Fruit fly (Drosophila melanogaster) whole organism, embryonic: Measurements from ENCODE around the gene CG34288.

ENCODE experiments used
- Ada2b ChIP-seq: fragments of 200-800 bp; sonication (Bioruptor generic); IDR thresholded peaks from 2 replicates; pipeline ENCODE4 v1.3.6; 2022; ENCODE audit warnings: missing biosample characterization, missing genetic modification characterization
- CG10462 ChIP-seq: fragments of 200-800 bp; sonication (Bioruptor generic); optimal IDR thresholded peaks from 2 replicates; lab custom pipeline; 2016; ENCODE audit warnings: missing biosample characterization, missing genetic modification characterization
- CG10979 ChIP-seq: fragments of 200-800 bp; sonication (Bioruptor generic); optimal IDR thresholded peaks from 2 replicates; lab custom pipeline; 2018; ENCODE audit warnings: missing biosample characterization, mild to moderate bottlenecking, missing genetic modification characterization, moderate library complexity
- CG12236 ChIP-seq: fragments of 200-800 bp; sonication (Bioruptor generic); optimal IDR thresholded peaks from 2 replicates; lab custom pipeline; 2016; ENCODE audit warnings: missing biosample characterization, missing genetic modification characterization
- CG12744 ChIP-seq: fragments of 200-800 bp; sonication (Bioruptor generic); optimal IDR thresholded peaks from 2 replicates; lab custom pipeline; 2016; ENCODE audit warnings: missing biosample characterization, missing genetic modification characterization
- CG1529 ChIP-seq: fragments of 200-800 bp; sonication (Bioruptor generic); optimal IDR thresholded peaks from 3 replicates; lab custom pipeline; 2018; ENCODE audit warnings: missing biosample characterization, missing genetic modification characterization
- CG15514 ChIP-seq: fragments of 200-800 bp; sonication (Bioruptor generic); optimal IDR thresholded peaks from 3 replicates; lab custom pipeline; 2017; ENCODE audit warnings: missing biosample characterization, missing genetic modification characterization, mild to moderate bottlenecking, moderate library complexity, missing genetic modification reagents
- CG15601 ChIP-seq: fragments of 200-800 bp; sonication (Bioruptor generic); optimal IDR thresholded peaks from 3 replicates; lab custom pipeline; 2019; ENCODE audit warnings: missing biosample characterization, mild to moderate bottlenecking, missing genetic modification characterization, moderate library complexity
- CG17359 ChIP-seq: fragments of 200-800 bp; sonication (Bioruptor generic); optimal IDR thresholded peaks from 3 replicates; lab custom pipeline; 2018; ENCODE audit warnings: missing biosample characterization, mild to moderate bottlenecking, missing genetic modification characterization, moderate library complexity
- CG1792 ChIP-seq: fragments of 200-800 bp; sonication (Bioruptor generic); optimal IDR thresholded peaks from 2 replicates; lab custom pipeline; 2016; ENCODE audit warnings: missing biosample characterization, missing genetic modification characterization
- CG18011 ChIP-seq: fragments of 200-800 bp; sonication (Bioruptor generic); optimal IDR thresholded peaks from 2 replicates; lab custom pipeline; 2017; ENCODE audit warnings: missing biosample characterization, missing genetic modification characterization, mild to moderate bottlenecking, moderate library complexity, missing genotype
- CG18619 ChIP-seq: fragments of 200-800 bp; sonication (Bioruptor generic); optimal IDR thresholded peaks from 3 replicates; lab custom pipeline; 2017; ENCODE audit warnings: missing biosample characterization, mild to moderate bottlenecking, missing genetic modification characterization
- CG2202 ChIP-seq: fragments of 200-800 bp; sonication (Bioruptor generic); optimal IDR thresholded peaks from 2 replicates; lab custom pipeline; 2018; ENCODE audit warnings: missing biosample characterization, mild to moderate bottlenecking, missing genetic modification characterization
- CG30020 ChIP-seq: fragments of 200-800 bp; optimal IDR thresholded peaks from 2 replicates; lab custom pipeline; 2019; ENCODE audit warnings: missing biosample characterization, mild to moderate bottlenecking, missing genetic modification characterization, moderate library complexity
- CG3407 ChIP-seq: fragments of 200-800 bp; sonication (Bioruptor generic); optimal IDR thresholded peaks from 2 replicates; lab custom pipeline; 2018; ENCODE audit warnings: missing biosample characterization, mild to moderate bottlenecking, missing genetic modification characterization
- CG3995 ChIP-seq: fragments of 200-800 bp; sonication (Bioruptor generic); optimal IDR thresholded peaks from 3 replicates; lab custom pipeline; 2016; ENCODE audit warnings: missing biosample characterization, missing genetic modification characterization
- CG6683 ChIP-seq: fragments of 200-800 bp; sonication (Bioruptor generic); optimal IDR thresholded peaks from 2 replicates; lab custom pipeline; 2017; ENCODE audit warnings: missing biosample characterization, mild to moderate bottlenecking, missing genetic modification characterization, missing genetic modification reagents
- CG7745 ChIP-seq: fragments of 200-800 bp; sonication (Bioruptor generic); optimal IDR thresholded peaks from 2 replicates; lab custom pipeline; 2018; ENCODE audit warnings: missing biosample characterization, mild to moderate bottlenecking, missing genetic modification characterization, moderate library complexity
- Dref ChIP-seq: fragments of 200-800 bp; sonication (Bioruptor generic); IDR thresholded peaks from 2 replicates; pipeline ENCODE4 v1.3.6; 2022; ENCODE audit warnings: missing biosample characterization, missing genetic modification characterization
- E2f2 ChIP-seq: fragments of 200-800 bp; sonication (Bioruptor generic); IDR thresholded peaks from 2 replicates; pipeline ENCODE4 v1.3.6; 2022; ENCODE audit warnings: missing biosample characterization, missing genetic modification characterization
- HLH4C ChIP-seq: fragments of 200-800 bp; sonication (Bioruptor generic); IDR thresholded peaks from 3 replicates; pipeline ENCODE4 v1.3.6; 2022; ENCODE audit warnings: missing biosample characterization, missing genetic modification characterization; ENCODE audit not compliant: partially characterized antibody
- Jarid2 ChIP-seq: fragments of 200-800 bp; sonication (Bioruptor generic); optimal IDR thresholded peaks from 3 replicates; lab custom pipeline; 2017; ENCODE audit warnings: mild to moderate bottlenecking, missing biosample characterization, missing genetic modification reagents, missing genetic modification characterization
- Meics ChIP-seq: fragments of 200-800 bp; sonication (Bioruptor generic); optimal IDR thresholded peaks from 2 replicates; lab custom pipeline; 2017; ENCODE audit warnings: missing biosample characterization, mild to moderate bottlenecking, missing genetic modification characterization
- PHDP ChIP-seq: fragments of 200-800 bp; sonication (Bioruptor generic); optimal IDR thresholded peaks from 3 replicates; lab custom pipeline; 2018; ENCODE audit warnings: missing biosample characterization, mild to moderate bottlenecking, missing genetic modification characterization, moderate library complexity
- Sin3A ChIP-seq: fragments of >200 bp; optimal IDR thresholded peaks from 2 replicates; lab custom pipeline; 2018
- Xbp1 ChIP-seq: fragments of 200-800 bp; sonication (Bioruptor generic); optimal IDR thresholded peaks from 3 replicates; lab custom pipeline; 2016; ENCODE audit warnings: missing biosample characterization, mild to moderate bottlenecking, missing genetic modification characterization
- ac ChIP-seq: fragments of 200-800 bp; sonication (Bioruptor generic); optimal IDR thresholded peaks from 3 replicates; lab custom pipeline; 2017; ENCODE audit warnings: missing biosample characterization, mild to moderate bottlenecking, missing genetic modification characterization
- al ChIP-seq: fragments of 200-800 bp; sonication (Bioruptor generic); IDR thresholded peaks from 2 replicates; pipeline ENCODE4 v1.3.6; 2022; ENCODE audit warnings: missing biosample characterization, missing genetic modification characterization
- bbx ChIP-seq: fragments of 200-800 bp; sonication (Bioruptor generic); IDR thresholded peaks from 2 replicates; pipeline ENCODE4 v1.3.6; 2022; ENCODE audit warnings: missing biosample characterization, missing genetic modification characterization; ENCODE audit not compliant: partially characterized antibody
- cwo ChIP-seq: fragments of 200-800 bp; sonication (Bioruptor generic); optimal IDR thresholded peaks from 3 replicates; lab custom pipeline; 2017; ENCODE audit warnings: missing biosample characterization, missing genetic modification characterization, mild to moderate bottlenecking, moderate library complexity, missing genetic modification reagents
- dati ChIP-seq: fragments of 200-800 bp; sonication (Bioruptor generic); IDR thresholded peaks from 2 replicates; pipeline ENCODE4 v1.3.6; 2022; ENCODE audit warnings: missing biosample characterization, missing genetic modification characterization
- dimm ChIP-seq: fragments of 200-800 bp; sonication (Bioruptor generic); IDR thresholded peaks from 2 replicates; pipeline ENCODE4 v1.3.6; 2022; ENCODE audit warnings: missing biosample characterization, missing genetic modification characterization
- disco-r ChIP-seq: fragments of 200-800 bp; sonication (Bioruptor generic); optimal IDR thresholded peaks from 2 replicates; lab custom pipeline; 2016; ENCODE audit warnings: missing biosample characterization, missing genetic modification characterization
- gcm ChIP-seq: fragments of 200-800 bp; sonication (Bioruptor generic); optimal IDR thresholded peaks from 2 replicates; lab custom pipeline; 2019; ENCODE audit warnings: missing biosample characterization, mild to moderate bottlenecking, missing genetic modification characterization, moderate library complexity
- gcm2 ChIP-seq: fragments of 200-800 bp; sonication (Bioruptor generic); optimal IDR thresholded peaks from 2 replicates; lab custom pipeline; 2016; ENCODE audit warnings: missing biosample characterization, missing genetic modification characterization
- gro ChIP-seq: fragments of 200-800 bp; sonication (Bioruptor generic); optimal IDR thresholded peaks from 2 replicates; lab custom pipeline; 2016; ENCODE audit warnings: missing biosample characterization, missing genetic modification characterization
- hb ChIP-seq: fragments of 200-800 bp; sonication (Bioruptor generic); IDR thresholded peaks from 3 replicates; pipeline ENCODE4 v1.3.6; 2022; ENCODE audit warnings: missing biosample characterization, missing genetic modification characterization; ENCODE audit not compliant: partially characterized antibody
- hth ChIP-seq: fragments of >200 bp; optimal IDR thresholded peaks from 2 replicates; lab custom pipeline; 2017; ENCODE audit warnings: inconsistent platforms
- ind ChIP-seq: fragments of 200-800 bp; sonication (Bioruptor generic); optimal IDR thresholded peaks from 3 replicates; lab custom pipeline; 2016; ENCODE audit warnings: missing biosample characterization, missing genetic modification characterization
- jigr1 ChIP-seq: fragments of 200-800 bp; sonication (Bioruptor generic); IDR thresholded peaks from 3 replicates; pipeline ENCODE4 v1.3.6; 2022; ENCODE audit warnings: missing biosample characterization, missing genetic modification characterization
- jing ChIP-seq: fragments of 200-800 bp; sonication (Bioruptor generic); optimal IDR thresholded peaks from 2 replicates; lab custom pipeline; 2018; ENCODE audit warnings: missing biosample characterization, mild to moderate bottlenecking, missing genetic modification characterization
- lilli ChIP-seq: fragments of 200-800 bp; sonication (Bioruptor generic); optimal IDR thresholded peaks from 3 replicates; lab custom pipeline; 2016; ENCODE audit warnings: missing biosample characterization, missing genetic modification characterization
- mam ChIP-seq: fragments of 200-800 bp; sonication (Bioruptor generic); optimal IDR thresholded peaks from 3 replicates; lab custom pipeline; 2016; ENCODE audit warnings: missing biosample characterization, missing genetic modification characterization
- pb ChIP-seq: fragments of 200-800 bp; sonication (Bioruptor generic); optimal IDR thresholded peaks from 3 replicates; lab custom pipeline; 2016; ENCODE audit warnings: missing biosample characterization, missing genetic modification characterization
- row ChIP-seq: fragments of 200-800 bp; sonication (Bioruptor generic); IDR thresholded peaks from 3 replicates; pipeline ENCODE4 v1.3.6; 2022; ENCODE audit warnings: missing biosample characterization, missing genetic modification characterization
- sens ChIP-seq: fragments of 200-800 bp; sonication (Bioruptor generic); peaks from one replicate; lab custom pipeline; 2016; ENCODE audit warnings: missing biosample characterization, missing genetic modification characterization
- sisA ChIP-seq: fragments of 200-800 bp; sonication (Bioruptor generic); IDR thresholded peaks from 2 replicates; pipeline ENCODE4 v1.3.6; 2022; ENCODE audit warnings: missing biosample characterization, missing genetic modification characterization
- slou ChIP-seq: fragments of 200-800 bp; sonication (Bioruptor generic); optimal IDR thresholded peaks from 3 replicates; lab custom pipeline; 2016; ENCODE audit warnings: missing biosample characterization, missing genetic modification characterization
- so ChIP-seq: fragments of 200-800 bp; sonication (Bioruptor generic); IDR thresholded peaks from 3 replicates; pipeline ENCODE4 v1.3.6; 2022; ENCODE audit warnings: missing biosample characterization, missing genetic modification characterization
- tna ChIP-seq: fragments of 200-800 bp; sonication (Bioruptor generic); IDR thresholded peaks from 2 replicates; pipeline ENCODE4 v1.3.6; 2022; ENCODE audit warnings: missing biosample characterization, missing genetic modification characterization; ENCODE audit not compliant: partially characterized antibody
- wdn ChIP-seq: fragments of 200-800 bp; sonication (Bioruptor generic); IDR thresholded peaks from 2 replicates; pipeline ENCODE4 v1.3.6; 2022; ENCODE audit warnings: missing biosample characterization, missing genetic modification characterization
- yki ChIP-seq: fragments of >200 bp; optimal IDR thresholded peaks from 3 replicates; lab custom pipeline; 2018
- zen2 ChIP-seq: fragments of 200-800 bp; sonication (Bioruptor generic); IDR thresholded peaks from 3 replicates; pipeline ENCODE4 v1.3.6; 2022; ENCODE audit warnings: missing biosample characterization, missing genetic modification characterization; ENCODE audit not compliant: partially characterized antibody

Gene CG34288

DNA sequence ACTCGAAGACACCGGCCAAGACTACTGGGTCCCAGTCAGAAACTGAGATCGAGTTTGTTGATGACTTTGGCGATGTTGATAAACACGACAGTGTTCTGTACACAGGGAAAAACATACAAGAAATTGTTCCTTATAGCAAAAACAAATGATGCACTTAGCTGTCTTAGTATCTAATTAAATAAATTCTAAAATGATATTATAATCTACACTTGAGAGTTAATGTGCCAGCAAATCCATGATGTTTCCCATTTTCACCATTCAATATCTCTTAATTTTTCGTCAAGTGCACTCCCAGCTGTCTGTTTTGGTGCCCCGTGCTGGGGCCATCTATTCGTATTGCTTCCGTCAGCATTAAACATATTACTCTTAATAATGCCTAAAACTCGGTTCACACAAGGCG is 46.8 kb downstream of the CG34288 start (continued):
- TF ChIP-seq Sin3A (lab: Kevin White, UChicago) (no peak), jigr1 (GFP tag; lab: Robert Waterston, UW) (no peak), al (GFP tag; lab: Robert Waterston, UW) (peak; percentile 28; the same call in 1 of the 2 replicates), jing (GFP tag; lab: Kevin White, UChicago) (no peak), dimm (no peak), slou (GFP tag; lab: Kevin White, UChicago) (no peak), tna (GFP tag; lab: Robert Waterston, UW) (no peak), CG30020 (no peak), CG12236 (GFP tag; lab: Kevin White, UChicago) (no peak), CG10462 (GFP tag; lab: Kevin White, UChicago) (no peak), sisA (GFP tag; lab: Robert Waterston, UW) (no peak), CG2202 (tag; lab: Kevin White, UChicago) (no peak), CG15601 (no peak), CG10979 (tag; lab: Kevin White, UChicago) (peak; percentile 42), lilli (peak; percentile 39), mam (no peak), CG17359 (tag; lab: Kevin White, UChicago) (no peak), Jarid2 (GFP tag; lab: Kevin White, UChicago) (no peak), CG6683 (no peak), hth (lab: Kevin White, UChicago) (no peak), yki (lab: Kevin White, UChicago) (no peak), CG15514 (GFP tag; lab: Kevin White, UChicago) (peak; percentile 18), Ada2b (GFP tag; lab: Robert Waterston, UW) (peak; percentile 40; the same call in 1 of the 2 replicates), ac (no peak), disco-r (no peak), CG7745 (no peak), bbx (no peak), zen2 (GFP tag; lab: Robert Waterston, UW) (no peak), gro (GFP tag; lab: Kevin White, UChicago) (no peak), CG18011 (GFP tag; lab: Kevin White, UChicago) (no peak), wdn (GFP tag; lab: Robert Waterston, UW) (no peak), CG3407 (GFP tag; lab: Kevin White, UChicago) (no peak), gcm2 (GFP tag; lab: Kevin White, UChicago) (no peak), HLH4C (GFP tag; lab: Robert Waterston, UW) (no peak), so (GFP tag; lab: Robert Waterston, UW) (no peak), CG3995 (GFP tag; lab: Kevin White, UChicago) (no peak), row (GFP tag; lab: Robert Waterston, UW) (peak; percentile 61; the same call in 2 of the 3 replicates), CG18619 (GFP tag; lab: Kevin White, UChicago) (no peak), E2f2 (GFP tag; lab: Robert Waterston, UW) (no peak), gcm (GFP tag; lab: Kevin White, UChicago) (no peak), sens (peak; percentile 65), hb (GFP tag; lab: Robert Waterston, UW) (no peak), CG12744 (no peak), Dref (no peak), Meics (peak; percentile 41), cwo (GFP tag; lab: Kevin White, UChicago) (peak; percentile 25), CG1529 (GFP tag; lab: Kevin White, UChicago) (no peak), pb (no peak), ind (GFP tag; lab: Kevin White, UChicago) (peak; percentile 25), PHDP (tag; lab: Kevin White, UChicago) (no peak), Xbp1 (GFP tag; lab: Kevin White, UChicago) (peak; percentile 11), CG1792 (GFP tag; lab: Kevin White, UChicago) (no peak), dati (GFP tag; lab: Robert Waterston, UW) (no peak)
